Worm (Caenorhabditis elegans) whole organism, L4 larva: ENCODE results near the gene H06H21.8.

Experiments used
- ZK337.2 ChIP-seq: fragments of 200-800 bp; sonication (Bioruptor generic); IDR thresholded peaks from 2 replicates; pipeline ENCODE4 v1.3.6; 2022; ENCODE audit warnings: missing genetic modification reagents, missing genetic modification characterization, missing compliant biosample characterization
- ces-1 ChIP-seq: fragments of 150-350 bp; sonication (generic microtip); optimal IDR thresholded peaks from 4 replicates; lab custom pipeline; 2014; ENCODE audit warnings: missing biosample characterization, missing genetic modification reagents, missing genetic modification characterization
- cey-2 ChIP-seq: sonication (generic microtip); optimal IDR thresholded peaks from 3 replicates; lab custom pipeline; 2017; ENCODE audit warnings: missing genetic modification characterization, mild to moderate bottlenecking, missing compliant biosample characterization, antibody characterized with exemption, borderline replicate concordance; ENCODE audit not compliant: insufficient read depth
- dmd-8 ChIP-seq: fragments of 200-800 bp; sonication (Bioruptor generic); IDR thresholded peaks from 2 replicates; pipeline ENCODE4 v1.3.6; 2022; ENCODE audit warnings: missing genetic modification characterization, missing compliant biosample characterization
- hmg-1.1 ChIP-seq: fragments of 200-800 bp; sonication (Bioruptor generic); IDR thresholded peaks from 2 replicates; pipeline ENCODE4 v1.3.6; 2022; ENCODE audit warnings: missing genetic modification reagents, missing genetic modification characterization, missing compliant biosample characterization
- mdl-1 ChIP-seq, 2 experiments: fragments of 150-350 bp in 1 of 2; sonication (generic microtip) in 1 of 2; optimal IDR thresholded peaks; 2 replicates each; lab custom pipeline; 2014 to 2017; ENCODE audit warnings: missing biosample characterization in 2 of 2, missing genetic modification characterization in 2 of 2
- nhr-10 ChIP-seq: fragments of 150-350 bp; optimal IDR thresholded peaks from 2 replicates; lab custom pipeline; 2014; ENCODE audit warnings: missing biosample characterization, missing genetic modification characterization
- nhr-25 ChIP-seq: sonication (generic microtip); optimal IDR thresholded peaks from 2 replicates; lab custom pipeline; 2017; ENCODE audit warnings: missing genetic modification characterization, mild to moderate bottlenecking, missing compliant biosample characterization, antibody characterized with exemption, moderate library complexity, borderline replicate concordance; ENCODE audit not compliant: insufficient read depth
- nhr-6 ChIP-seq: fragments of 150-350 bp; optimal IDR thresholded peaks from 2 replicates; lab custom pipeline; 2014; ENCODE audit warnings: missing biosample characterization, missing genetic modification characterization
- php-3 ChIP-seq: fragments of 200-800 bp; sonication (Bioruptor generic); IDR thresholded peaks from 2 replicates; pipeline ENCODE4 v1.3.6; 2022; ENCODE audit warnings: missing genetic modification reagents, missing genetic modification characterization, missing compliant biosample characterization
- pqm-1 ChIP-seq: sonication (generic microtip); optimal IDR thresholded peaks from 2 replicates; lab custom pipeline; 2017; ENCODE audit warnings: missing biosample characterization, missing genetic modification characterization
- saeg-2 ChIP-seq: fragments of 200-800 bp; sonication (Bioruptor generic); IDR thresholded peaks from 2 replicates; pipeline ENCODE4 v1.3.6; 2022; ENCODE audit warnings: missing genetic modification reagents, missing genetic modification characterization, missing compliant biosample characterization
- vab-7 ChIP-seq: fragments of 200-800 bp; sonication (Bioruptor generic); IDR thresholded peaks from 2 replicates; pipeline ENCODE4 v1.3.6; 2022; ENCODE audit warnings: missing genetic modification reagents, missing genetic modification characterization, missing compliant biosample characterization

H06H21.8 gene

ce11 chrIV:4776001-4776400, 44.9 kb downstream of the H06H21.8 start, which contains the start of gene R11E3.19:
Gene R11E3.19, minus strand, starts transcription at chrIV:4776101.
- no peak for TF ChIP-seq ces-1 (GFP tag; lab: Kevin White, UChicago)
- no peak for TF ChIP-seq saeg-2 (GFP tag; lab: Robert Waterston, UW)
- no peak for TF ChIP-seq nhr-10 (tag; lab: Kevin White, UChicago)
- no peak for TF ChIP-seq dmd-8
- TF ChIP-seq vab-7 (GFP tag; lab: Robert Waterston, UW): no peak
- no peak for TF ChIP-seq cey-2 (tag; lab: Kevin White, UChicago)
- TF ChIP-seq nhr-6 (tag; lab: Kevin White, UChicago): no peak
- TF ChIP-seq hmg-1.1: no peak
- no peak for TF ChIP-seq php-3 (GFP tag; lab: Robert Waterston, UW)
- no peak for TF ChIP-seq nhr-25 (tag; lab: Kevin White, UChicago)
- no peak for TF ChIP-seq ZK337.2 (GFP tag; lab: Robert Waterston, UW)

- no peak for TF ChIP-seq mdl-1 (tag; optimal IDR thresholded peaks at IDR 0.05; lab: Kevin White, UChicago)
- peak; percentile 28 for TF ChIP-seq pqm-1
- TF ChIP-seq, all 104 proteins: peak for 1
These were observed 49.1 kb downstream of the H06H21.8 start, which contains the start of gene R11E3.2 for ce11 chrIV:4771792-4772191. Gene R11E3.2, plus strand, starts transcription at chrIV:4772092.
